Worm (Caenorhabditis elegans): ENCODE results near the gene F28H7.2.

DNA sequence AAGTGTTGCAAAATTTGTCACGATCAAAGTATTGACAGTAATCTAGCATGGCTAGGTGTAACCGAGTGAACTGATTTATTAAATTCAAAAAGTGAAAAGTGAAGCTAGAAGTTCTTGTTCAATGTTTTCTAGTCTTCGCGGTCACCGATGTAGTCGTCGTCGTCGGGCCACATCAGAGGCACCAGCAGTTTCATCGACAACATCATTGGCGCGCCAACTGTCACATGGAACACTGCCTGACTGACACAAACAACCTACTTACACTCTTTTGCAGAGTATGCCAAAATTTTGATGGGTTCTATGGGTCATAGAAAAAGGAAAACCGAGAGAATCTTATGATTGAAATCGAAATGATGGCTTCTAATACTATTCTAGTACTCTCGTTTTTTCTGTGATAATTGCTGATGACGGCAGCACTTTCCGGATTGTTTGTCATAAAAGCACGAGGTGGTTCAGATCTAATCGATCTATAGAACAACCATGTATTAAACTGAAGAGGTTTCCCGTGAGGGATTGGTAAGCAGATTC, 22.2 kb upstream of the F28H7.2 start:
- TF ChIP-seq pes-1 (GFP tag; IDR thresholded peaks at IDR 0.05) (no peak), tbx-11 (GFP tag; IDR thresholded peaks at IDR 0.05) (no peak), flt-1 (GFP tag; IDR thresholded peaks at IDR 0.05) (no peak), tra-4 (tag; optimal IDR thresholded peaks at IDR 0.05) (no peak), scrt-1 (GFP tag; IDR thresholded peaks at IDR 0.05) (no peak), ceh-13 (GFP tag; optimal IDR thresholded peaks at IDR 0.05) (no peak), ama-1 (optimal IDR thresholded peaks at IDR 0.05) (no peak), ceh-36 (tag; optimal IDR thresholded peaks at IDR 0.05) (no peak), hmg-4 (GFP tag; optimal IDR thresholded peaks at IDR 0.05) (no peak), aly-1 (tag; optimal IDR thresholded peaks at IDR 0.05) (no peak), F13C5.2 (tag; optimal IDR thresholded peaks at IDR 0.05) (no peak), tbx-37 (GFP tag; conservative IDR thresholded peaks at IDR 0.05) (no peak), B0310.2 (tag; optimal IDR thresholded peaks at IDR 0.05) (no peak)
